Fruit fly (Drosophila melanogaster) whole organism, embryonic: ENCODE measurements around the gene CG42305.

Experiments used
- Bdp1 ChIP-seq: fragments of 200-800 bp; sonication (Bioruptor generic); optimal IDR thresholded peaks from 3 replicates; lab custom pipeline; 2016; ENCODE audit warnings: missing biosample characterization, missing genetic modification characterization
- Blimp-1 ChIP-seq: fragments of 200-800 bp; sonication (Bioruptor generic); optimal IDR thresholded peaks from 3 replicates; lab custom pipeline; 2018; ENCODE audit warnings: missing biosample characterization, missing genetic modification characterization, mild to moderate bottlenecking, moderate library complexity, missing genetic modification reagents
- CG10209 ChIP-seq: fragments of 200-800 bp; sonication (Bioruptor generic); optimal IDR thresholded peaks from 3 replicates; lab custom pipeline; 2017; ENCODE audit warnings: missing biosample characterization, mild to moderate bottlenecking, missing genetic modification characterization, missing genetic modification reagents
- CG11398 ChIP-seq: fragments of 200-800 bp; sonication (Bioruptor generic); optimal IDR thresholded peaks from 2 replicates; lab custom pipeline; 2016; ENCODE audit warnings: missing biosample characterization, missing genetic modification characterization
- CG11504 ChIP-seq: fragments of 200-800 bp; sonication (Bioruptor generic); optimal IDR thresholded peaks from 3 replicates; lab custom pipeline; 2019; ENCODE audit warnings: missing biosample characterization, mild to moderate bottlenecking, missing genetic modification characterization, moderate library complexity
- CG14710 ChIP-seq: fragments of 200-800 bp; sonication (Bioruptor generic); optimal IDR thresholded peaks from 3 replicates; lab custom pipeline; 2019; ENCODE audit warnings: missing biosample characterization, mild to moderate bottlenecking, missing genetic modification characterization, moderate library complexity
- CG15479 ChIP-seq: fragments of 200-800 bp; sonication (Bioruptor generic); optimal IDR thresholded peaks from 3 replicates; lab custom pipeline; 2019; ENCODE audit warnings: missing biosample characterization, mild to moderate bottlenecking, missing genetic modification characterization, moderate library complexity
- CG2120 ChIP-seq: fragments of 200-800 bp; sonication (Bioruptor generic); optimal IDR thresholded peaks from 3 replicates; lab custom pipeline; 2016; ENCODE audit warnings: missing biosample characterization, missing genetic modification characterization
- CG2712 ChIP-seq: fragments of 200-800 bp; optimal IDR thresholded peaks from 3 replicates; lab custom pipeline; 2019; ENCODE audit warnings: missing biosample characterization, mild to moderate bottlenecking, missing genetic modification characterization, moderate library complexity
- CG2889 ChIP-seq: fragments of 200-800 bp; sonication (Bioruptor generic); IDR thresholded peaks from 3 replicates; pipeline ENCODE4 v1.3.6; 2022; ENCODE audit warnings: missing biosample characterization, missing genetic modification characterization
- CG31441 ChIP-seq: fragments of 200-800 bp; sonication (Bioruptor generic); IDR thresholded peaks from 2 replicates; pipeline ENCODE4 v1.3.6; 2022; ENCODE audit warnings: missing biosample characterization, missing genetic modification characterization
- CG4404 ChIP-seq: fragments of 200-800 bp; sonication (Bioruptor generic); IDR thresholded peaks from 2 replicates; pipeline ENCODE4 v1.3.6; 2022; ENCODE audit warnings: missing biosample characterization, missing genetic modification characterization
- CG7839 ChIP-seq: fragments of 200-800 bp; sonication (Bioruptor generic); optimal IDR thresholded peaks from 3 replicates; lab custom pipeline; 2018; ENCODE audit warnings: missing biosample characterization, mild to moderate bottlenecking, missing genetic modification characterization, moderate library complexity
- CG9437 ChIP-seq: fragments of 200-800 bp; sonication (Bioruptor generic); optimal IDR thresholded peaks from 2 replicates; lab custom pipeline; 2018; ENCODE audit warnings: missing biosample characterization, mild to moderate bottlenecking, missing genetic modification characterization
- Dbx ChIP-seq: fragments of 200-800 bp; sonication (Bioruptor generic); IDR thresholded peaks from 3 replicates; pipeline ENCODE4 v1.3.6; 2022; ENCODE audit warnings: missing biosample characterization, missing genetic modification characterization
- Dp ChIP-seq: fragments of 200-800 bp; sonication (Bioruptor generic); optimal IDR thresholded peaks from 2 replicates; lab custom pipeline; 2018; ENCODE audit warnings: missing biosample characterization, mild to moderate bottlenecking, missing genetic modification characterization, moderate library complexity
- Drgx ChIP-seq: fragments of 200-800 bp; sonication (Bioruptor generic); IDR thresholded peaks from 2 replicates; pipeline ENCODE4 v1.3.6; 2022; ENCODE audit warnings: missing biosample characterization, missing genetic modification characterization
- Hand ChIP-seq: fragments of 200-800 bp; sonication (Bioruptor generic); optimal IDR thresholded peaks from 2 replicates; lab custom pipeline; 2017; ENCODE audit warnings: mild to moderate bottlenecking, missing biosample characterization, missing genetic modification reagents, missing genetic modification characterization
- Hr78 ChIP-seq, 2 experiments: fragments of 200-800 bp in 1 of 2; fragments of >200 bp in 1 of 2; sonication (Bioruptor generic) in 1 of 2; optimal IDR thresholded peaks; 2 replicates each; lab custom pipeline; 2017 to 2019; ENCODE audit warnings: missing biosample characterization in 2 of 2, missing genetic modification characterization in 2 of 2, mild to moderate bottlenecking in 1 of 2, moderate library complexity in 1 of 2
- MBD-R2 ChIP-seq: fragments of 200-800 bp; sonication (Bioruptor generic); IDR thresholded peaks from 2 replicates; pipeline ENCODE4 v1.3.6; 2022; ENCODE audit warnings: missing biosample characterization, missing genetic modification characterization
- MTF-1 ChIP-seq: fragments of 200-800 bp; sonication (Bioruptor generic); optimal IDR thresholded peaks from 2 replicates; lab custom pipeline; 2018; ENCODE audit warnings: missing biosample characterization, mild to moderate bottlenecking, missing genetic modification characterization, borderline replicate concordance
- NFAT ChIP-seq: fragments of 200-800 bp; sonication (Bioruptor generic); IDR thresholded peaks from 2 replicates; pipeline ENCODE4 v1.3.6; 2022; ENCODE audit warnings: missing biosample characterization, missing genetic modification characterization
- Sox102F ChIP-seq: fragments of 200-800 bp; sonication (Bioruptor generic); optimal IDR thresholded peaks from 2 replicates; lab custom pipeline; 2018; ENCODE audit warnings: missing biosample characterization, mild to moderate bottlenecking, missing genetic modification characterization, moderate library complexity
- Stat92E ChIP-seq, 3 experiments: fragments of >200 bp in 2 of 3; fragments of 200-800 bp in 1 of 3; sonication (Bioruptor generic) in 1 of 3; optimal IDR thresholded peaks; 2 replicates each; lab custom pipeline; 2017 to 2019; ENCODE audit warnings: missing biosample characterization in 3 of 3, missing genetic modification characterization in 3 of 3, mild to moderate bottlenecking in 1 of 3, moderate library complexity in 1 of 3
- Tbp ChIP-seq: fragments of >200 bp; optimal IDR thresholded peaks from 2 replicates; lab custom pipeline; 2018; ENCODE audit warnings: missing biosample characterization, missing genetic modification characterization
- bsh ChIP-seq, 2 experiments: fragments of 200-800 bp; sonication (Bioruptor generic); optimal IDR thresholded peaks; 2 replicates each; lab custom pipeline; 2017 to 2018; ENCODE audit warnings: mild to moderate bottlenecking in 2 of 2, missing biosample characterization in 2 of 2, missing genetic modification characterization in 2 of 2, moderate library complexity in 1 of 2
- dm ChIP-seq: fragments of 200-800 bp; sonication (Bioruptor generic); optimal IDR thresholded peaks from 3 replicates; lab custom pipeline; 2016; ENCODE audit warnings: missing biosample characterization, missing genetic modification characterization
- gem ChIP-seq: fragments of 200-800 bp; sonication (Bioruptor generic); optimal IDR thresholded peaks from 2 replicates; lab custom pipeline; 2019; ENCODE audit warnings: missing biosample characterization, mild to moderate bottlenecking, missing genetic modification characterization, moderate library complexity
- klu ChIP-seq: fragments of 200-800 bp; sonication (Bioruptor generic); IDR thresholded peaks from 2 replicates; pipeline ENCODE4 v1.3.6; 2022; ENCODE audit warnings: missing biosample characterization, missing genetic modification characterization
- lov ChIP-seq, 2 experiments: fragments of 200-800 bp in 1 of 2; fragments of >200 bp in 1 of 2; sonication (Bioruptor generic) in 1 of 2; IDR thresholded peaks in 1 of 2; optimal IDR thresholded peaks in 1 of 2; 2 replicates in 1 of 2; 3 replicates in 1 of 2; pipeline versions ENCODE4 v1.3.6 to Lab custom; 2017 to 2022; ENCODE audit warnings: missing biosample characterization in 1 of 2, missing genetic modification characterization in 1 of 2
- nmo ChIP-seq: fragments of 200-800 bp; sonication (Bioruptor generic); optimal IDR thresholded peaks from 2 replicates; lab custom pipeline; 2018; ENCODE audit warnings: missing biosample characterization, mild to moderate bottlenecking, missing genetic modification characterization, moderate library complexity
- oc ChIP-seq: fragments of 200-800 bp; sonication (Bioruptor generic); optimal IDR thresholded peaks from 2 replicates; lab custom pipeline; 2018; ENCODE audit warnings: missing biosample characterization, mild to moderate bottlenecking, missing genetic modification characterization, moderate library complexity
- odd ChIP-seq: fragments of 200-800 bp; sonication (Bioruptor generic); optimal IDR thresholded peaks from 2 replicates; lab custom pipeline; 2017; ENCODE audit warnings: missing biosample characterization, mild to moderate bottlenecking, missing genetic modification characterization
- row ChIP-seq: fragments of 200-800 bp; sonication (Bioruptor generic); IDR thresholded peaks from 3 replicates; pipeline ENCODE4 v1.3.6; 2022; ENCODE audit warnings: missing biosample characterization, missing genetic modification characterization
- sens ChIP-seq: fragments of 200-800 bp; sonication (Bioruptor generic); peaks from one replicate; lab custom pipeline; 2016; ENCODE audit warnings: missing biosample characterization, missing genetic modification characterization
- unpg ChIP-seq: fragments of 200-800 bp; sonication (Bioruptor generic); optimal IDR thresholded peaks from 3 replicates; lab custom pipeline; 2018; ENCODE audit warnings: missing biosample characterization, mild to moderate bottlenecking, missing genetic modification characterization, moderate library complexity
- vvl ChIP-seq: fragments of 200-800 bp; sonication (Bioruptor generic); IDR thresholded peaks from 2 replicates; pipeline ENCODE4 v1.3.6; 2022; ENCODE audit warnings: missing biosample characterization, missing genetic modification characterization

The CG42305 gene

dm6 chr2L:18765760-18766159 lies 46.7 kb upstream of the CG42305 start (continued):
- 0 out of 2 replicates have a peak, but pooled peaks have one; percentile 23 for TF ChIP-seq vvl (GFP tag; lab: Robert Waterston, UW)
- no peak for TF ChIP-seq CG2889 (GFP tag; lab: Robert Waterston, UW)
- TF ChIP-seq CG9437 (GFP tag; lab: Kevin White, UChicago), result no peak
- TF ChIP-seq Hand (GFP tag; lab: Kevin White, UChicago), result no peak
- no peak for TF ChIP-seq CG11398 (GFP tag; lab: Kevin White, UChicago)
- TF ChIP-seq Tbp (GFP tag; lab: Kevin White, UChicago), result no peak
- no peak for TF ChIP-seq Drgx
- no peak for TF ChIP-seq Bdp1 (GFP tag; lab: Kevin White, UChicago)
- TF ChIP-seq klu (GFP tag; lab: Robert Waterston, UW), result no peak
- TF ChIP-seq lov (optimal IDR thresholded peaks at IDR 0.05; lab: Kevin White, UChicago), result no peak
- TF ChIP-seq lov (GFP tag; IDR thresholded peaks at IDR 0.05; lab: Robert Waterston, UW), result no peak
- TF ChIP-seq CG14710 (tag; lab: Kevin White, UChicago), result no peak
- no peak for TF ChIP-seq CG10209 (GFP tag; lab: Kevin White, UChicago)
- TF ChIP-seq Dbx, result no peak
- TF ChIP-seq Hr78 (GFP tag; optimal IDR thresholded peaks at IDR 0.05; lab: Kevin White, UChicago), result no peak
- TF ChIP-seq Dp, result no peak
- TF ChIP-seq MBD-R2 (GFP tag; lab: Robert Waterston, UW), result no peak

dm6 chr2L:18767137-18767536 lies 45.3 kb upstream of the CG42305 start:
- TF ChIP-seq CG15479 (GFP tag; lab: Kevin White, UChicago) (no peak), gem (peak; percentile 42), CG2712 (peak; percentile 12), CG2120 (GFP tag; lab: Kevin White, UChicago) (no peak), MTF-1 (no peak), odd (GFP tag; lab: Kevin White, UChicago) (no peak), row (0 out of 3 replicates have a peak, but pooled peaks have one; percentile 30), CG7839 (tag; lab: Kevin White, UChicago) (peak; percentile 12), Drgx (peak; percentile 51), CG4404 (GFP tag; lab: Robert Waterston, UW) (no peak), dm (GFP tag; lab: Kevin White, UChicago) (no peak), CG11504 (peak; percentile 41), Blimp-1 (GFP tag; lab: Kevin White, UChicago) (peak; percentile 4), Sox102F (GFP tag; lab: Kevin White, UChicago) (peak; percentile 0), Stat92E (GFP tag; optimal IDR thresholded peaks at IDR 0.05; lab: Kevin White, UChicago) (no peak), CG31441 (peak; percentile 13; the same call in 1 of the 2 replicates), nmo (GFP tag; lab: Kevin White, UChicago) (peak; percentile 1), bsh (GFP tag; optimal IDR thresholded peaks at IDR 0.05; lab: Kevin White, UChicago) (peak in 1 of 2 experiments; percentile 31), sens (GFP tag; lab: Kevin White, UChicago) (peak; percentile 17), unpg (GFP tag; lab: Kevin White, UChicago) (peak; percentile 9)
- TF ChIP-seq, all 482 proteins: peak for 13

dm6 chr2L:18767815-18768214 lies 44.6 kb upstream of the CG42305 start:
- no peak for TF ChIP-seq NFAT (GFP tag; lab: Robert Waterston, UW)
- TF ChIP-seq oc (tag; lab: Kevin White, UChicago), result peak; percentile 90
- TF ChIP-seq, all 482 proteins: peak for 1
